Fruit fly (Drosophila melanogaster) whole organism, pupa: ENCODE results near the gene CG12075.
A peak's percentile ranks its signal among the peaks of the same experiment; 100 is the strongest.

Source experiments
- CG10348 ChIP-seq: fragments of 200-800 bp; sonication (Bioruptor generic); IDR thresholded peaks from 2 replicates; pipeline ENCODE4 v1.3.6; 2022; ENCODE audit warnings: missing biosample characterization, missing genetic modification characterization
- CG12605 ChIP-seq: fragments of 200-800 bp; sonication (Bioruptor generic); IDR thresholded peaks from 2 replicates; pipeline ENCODE4 v1.3.6; 2022; ENCODE audit warnings: missing biosample characterization, missing genetic modification characterization
- CG13204 ChIP-seq: fragments of 200-800 bp; sonication (Bioruptor generic); optimal IDR thresholded peaks from 2 replicates; lab custom pipeline; 2018; ENCODE audit warnings: missing biosample characterization, mild to moderate bottlenecking, missing genetic modification characterization, moderate library complexity
- CG14655 ChIP-seq: fragments of 200-800 bp; sonication (Bioruptor generic); optimal IDR thresholded peaks from 3 replicates; lab custom pipeline; 2017; ENCODE audit warnings: mild to moderate bottlenecking, missing biosample characterization, missing genetic modification reagents, missing genetic modification characterization
- CG15710 ChIP-seq: fragments of 200-800 bp; sonication (Bioruptor generic); optimal IDR thresholded peaks from 2 replicates; lab custom pipeline; 2018; ENCODE audit warnings: missing biosample characterization, mild to moderate bottlenecking, missing genetic modification characterization, moderate library complexity
- CG17806 ChIP-seq: fragments of 200-800 bp; sonication (Bioruptor generic); optimal IDR thresholded peaks from 2 replicates; lab custom pipeline; 2018; ENCODE audit warnings: missing biosample characterization, mild to moderate bottlenecking, missing genetic modification characterization, moderate library complexity
- CG32121 ChIP-seq: fragments of 200-800 bp; sonication (Bioruptor generic); IDR thresholded peaks from 2 replicates; pipeline ENCODE4 v1.3.6; 2022; ENCODE audit warnings: missing biosample characterization, missing genetic modification characterization
- CG34367 ChIP-seq: fragments of 200-800 bp; sonication (Bioruptor generic); optimal IDR thresholded peaks from 2 replicates; lab custom pipeline; 2018; ENCODE audit warnings: missing biosample characterization, mild to moderate bottlenecking, missing genetic modification characterization
- CG4496 ChIP-seq: fragments of 200-800 bp; sonication (Bioruptor generic); IDR thresholded peaks from 3 replicates; pipeline ENCODE4 v1.3.6; 2022; ENCODE audit warnings: missing biosample characterization, missing genetic modification characterization
- CG8159 ChIP-seq: fragments of 200-800 bp; sonication (Bioruptor generic); optimal IDR thresholded peaks from 3 replicates; lab custom pipeline; 2018; ENCODE audit warnings: missing biosample characterization, mild to moderate bottlenecking, missing genetic modification characterization, moderate library complexity
- CG8301 ChIP-seq: fragments of 200-800 bp; sonication (Bioruptor generic); optimal IDR thresholded peaks from 2 replicates; lab custom pipeline; 2018; ENCODE audit warnings: missing biosample characterization, mild to moderate bottlenecking, missing genetic modification characterization
- CG9948 ChIP-seq: fragments of 200-800 bp; sonication (Bioruptor generic); optimal IDR thresholded peaks from 2 replicates; lab custom pipeline; 2018; ENCODE audit warnings: missing biosample characterization, mild to moderate bottlenecking, missing genetic modification characterization, moderate library complexity
- D1 ChIP-seq: fragments of 200-800 bp; sonication (Bioruptor generic); optimal IDR thresholded peaks from 2 replicates; lab custom pipeline; 2018; ENCODE audit warnings: missing biosample characterization, mild to moderate bottlenecking, missing genetic modification characterization, moderate library complexity
- EcR ChIP-seq: fragments of 200-800 bp; sonication (Bioruptor generic); optimal IDR thresholded peaks from 3 replicates; lab custom pipeline; 2019; ENCODE audit warnings: missing biosample characterization, missing genetic modification characterization, mild to moderate bottlenecking, moderate library complexity, missing genetic modification reagents
- Ets98B ChIP-seq: fragments of 200-800 bp; sonication (Bioruptor generic); IDR thresholded peaks from 2 replicates; pipeline ENCODE4 v1.3.6; 2022; ENCODE audit warnings: missing biosample characterization, missing genetic modification characterization
- Pif1A ChIP-seq: fragments of 200-800 bp; sonication (Bioruptor generic); optimal IDR thresholded peaks from 3 replicates; lab custom pipeline; 2016; ENCODE audit warnings: missing biosample characterization, missing genetic modification characterization
- Pif1B ChIP-seq: fragments of 200-800 bp; sonication (Bioruptor generic); optimal IDR thresholded peaks from 3 replicates; lab custom pipeline; 2016; ENCODE audit warnings: missing biosample characterization, missing genetic modification characterization
- Snoo ChIP-seq: fragments of 200-800 bp; sonication (Bioruptor generic); optimal IDR thresholded peaks from 3 replicates; lab custom pipeline; 2017; ENCODE audit warnings: missing biosample characterization, mild to moderate bottlenecking, missing genetic modification characterization, inconsistent platforms
- fd96Ca ChIP-seq: fragments of 200-800 bp; sonication (Bioruptor generic); IDR thresholded peaks from 3 replicates; pipeline ENCODE4 v1.3.6; 2022; ENCODE audit warnings: missing biosample characterization, missing genetic modification characterization
- gl ChIP-seq: fragments of 200-800 bp; sonication (Bioruptor generic); optimal IDR thresholded peaks from 2 replicates; lab custom pipeline; 2018; ENCODE audit warnings: missing biosample characterization, mild to moderate bottlenecking, missing genetic modification characterization
- rn ChIP-seq: fragments of 200-800 bp; sonication (Bioruptor generic); IDR thresholded peaks from 2 replicates; pipeline ENCODE4 v1.3.6; 2022; ENCODE audit warnings: missing biosample characterization, missing genetic modification characterization

Gene CG12075

dm6 chrX:8831773-8832172 is 6.3 kb upstream of the CG12075 start:
- TF ChIP-seq Pif1B (GFP tag; lab: Kevin White, UChicago), result no peak
- no peak for TF ChIP-seq Pif1A
- no peak for TF ChIP-seq CG4496 (GFP tag; lab: Robert Waterston, UW)
- TF ChIP-seq CG9948 (tag; lab: Kevin White, UChicago), result no peak
- TF ChIP-seq fd96Ca (GFP tag; lab: Robert Waterston, UW), result no peak
- TF ChIP-seq gl, result no peak
- TF ChIP-seq CG15710 (tag; lab: Kevin White, UChicago), result no peak
- no peak for TF ChIP-seq CG8301 (tag; lab: Kevin White, UChicago)
- no peak for TF ChIP-seq Ets98B (GFP tag; lab: Robert Waterston, UW)
- no peak for TF ChIP-seq CG12605 (GFP tag; lab: Robert Waterston, UW)
- no peak for TF ChIP-seq Snoo (tag; lab: Kevin White, UChicago)
- TF ChIP-seq rn (GFP tag; lab: Robert Waterston, UW), result no peak
- no peak for TF ChIP-seq CG32121 (GFP tag; lab: Robert Waterston, UW)
- TF ChIP-seq CG14655 (GFP tag; lab: Kevin White, UChicago), result no peak
- no peak for TF ChIP-seq CG10348 (GFP tag; lab: Robert Waterston, UW)
- no peak for TF ChIP-seq CG8159 (tag; lab: Kevin White, UChicago)
- TF ChIP-seq D1 (tag; lab: Kevin White, UChicago), result no peak
- TF ChIP-seq CG34367 (tag; lab: Kevin White, UChicago), result no peak
- TF ChIP-seq CG13204, result no peak
- TF ChIP-seq EcR, result no peak

dm6 chrX:8835126-8835525 is 3.0 kb upstream of the CG12075 start:
- no peak for TF ChIP-seq gl
- TF ChIP-seq CG10348 (GFP tag; lab: Robert Waterston, UW), result no peak
- peak; percentile 26 for TF ChIP-seq CG14655 (GFP tag; lab: Kevin White, UChicago)
- TF ChIP-seq CG34367 (tag; lab: Kevin White, UChicago), result no peak
- 0 out of 3 replicates have a peak, but pooled peaks have one; percentile 46 for TF ChIP-seq fd96Ca (GFP tag; lab: Robert Waterston, UW)
- no peak for TF ChIP-seq Snoo (tag; lab: Kevin White, UChicago)
- peak; percentile 30; the same call in 1 of the 3 replicates for TF ChIP-seq CG4496 (GFP tag; lab: Robert Waterston, UW)
- TF ChIP-seq CG12605 (GFP tag; lab: Robert Waterston, UW), result no peak

dm6 chrX:8836566-8836965 is 1.6 kb upstream of the CG12075 start:
- no peak for TF ChIP-seq rn (GFP tag; lab: Robert Waterston, UW)
- TF ChIP-seq Pif1A, result no peak
- peak; percentile 51 for TF ChIP-seq CG8159 (tag; lab: Kevin White, UChicago)
- TF ChIP-seq CG13204, result no peak
- peak; percentile 25 for TF ChIP-seq CG14655 (GFP tag; lab: Kevin White, UChicago)
- peak; percentile 32 for TF ChIP-seq CG17806 (tag; lab: Kevin White, UChicago)
- TF ChIP-seq EcR, result no peak
- no peak for TF ChIP-seq D1 (tag; lab: Kevin White, UChicago)
- peak; percentile 27 for TF ChIP-seq CG9948 (tag; lab: Kevin White, UChicago)
- no peak for TF ChIP-seq fd96Ca (GFP tag; lab: Robert Waterston, UW)
- TF ChIP-seq CG10348 (GFP tag; lab: Robert Waterston, UW), result no peak
- no peak for TF ChIP-seq CG12605 (GFP tag; lab: Robert Waterston, UW)
- TF ChIP-seq Ets98B (GFP tag; lab: Robert Waterston, UW), result peak; percentile 6; the same call in 1 of the 2 replicates
- TF ChIP-seq CG8301 (tag; lab: Kevin White, UChicago), result peak; percentile 17
- no peak for TF ChIP-seq CG32121 (GFP tag; lab: Robert Waterston, UW)
- peak; percentile 22 for TF ChIP-seq CG34367 (tag; lab: Kevin White, UChicago)
- TF ChIP-seq CG15710 (tag; lab: Kevin White, UChicago), result peak; percentile 43
- TF ChIP-seq Snoo (tag; lab: Kevin White, UChicago), result no peak
- 0 out of 3 replicates have a peak, but pooled peaks have one; percentile 36 for TF ChIP-seq CG4496 (GFP tag; lab: Robert Waterston, UW)
- TF ChIP-seq Pif1B (GFP tag; lab: Kevin White, UChicago), result no peak
- no peak for TF ChIP-seq gl

dm6 chrX:8837184-8837583 is 939 bp upstream of the CG12075 start:
- TF ChIP-seq gl, result no peak
- TF ChIP-seq CG8301 (tag; lab: Kevin White, UChicago), result peak; percentile 34
- no peak for TF ChIP-seq EcR
- TF ChIP-seq CG10348 (GFP tag; lab: Robert Waterston, UW), result no peak
- no peak for TF ChIP-seq Snoo (tag; lab: Kevin White, UChicago)
- peak; percentile 11 for TF ChIP-seq CG17806 (tag; lab: Kevin White, UChicago)
- peak; percentile 41 for TF ChIP-seq CG14655 (GFP tag; lab: Kevin White, UChicago)
- no peak for TF ChIP-seq Pif1A
- TF ChIP-seq rn (GFP tag; lab: Robert Waterston, UW), result peak; percentile 31; the same call in 1 of the 2 replicates
- TF ChIP-seq CG34367 (tag; lab: Kevin White, UChicago), result no peak
- peak; percentile 76 for TF ChIP-seq Ets98B (GFP tag; lab: Robert Waterston, UW)
- TF ChIP-seq CG32121 (GFP tag; lab: Robert Waterston, UW), result peak; percentile 48; the same call in 1 of the 2 replicates
- no peak for TF ChIP-seq D1 (tag; lab: Kevin White, UChicago)
- no peak for TF ChIP-seq CG13204
- peak; percentile 68; the same call in 2 of the 3 replicates for TF ChIP-seq CG4496 (GFP tag; lab: Robert Waterston, UW)
- TF ChIP-seq Pif1B (GFP tag; lab: Kevin White, UChicago), result no peak
- no peak for TF ChIP-seq fd96Ca (GFP tag; lab: Robert Waterston, UW)
- peak; percentile 8 for TF ChIP-seq CG15710 (tag; lab: Kevin White, UChicago)
- TF ChIP-seq CG9948 (tag; lab: Kevin White, UChicago), result peak; percentile 19
- peak; percentile 19 for TF ChIP-seq CG8159 (tag; lab: Kevin White, UChicago)
- TF ChIP-seq CG12605 (GFP tag; lab: Robert Waterston, UW), result peak; percentile 67

dm6 chrX:8839370-8839769 is 1.2 kb downstream of the CG12075 start:
- TF ChIP-seq Pif1A (peak; percentile 56), Pif1B (GFP tag; lab: Kevin White, UChicago) (peak; percentile 50), CG14655 (GFP tag; lab: Kevin White, UChicago) (peak; percentile 87), rn (GFP tag; lab: Robert Waterston, UW) (no peak), CG15710 (tag; lab: Kevin White, UChicago) (peak; percentile 13), gl (peak; percentile 15), CG13204 (no peak), Snoo (tag; lab: Kevin White, UChicago) (no peak), CG34367 (tag; lab: Kevin White, UChicago) (peak; percentile 40), CG8159 (tag; lab: Kevin White, UChicago) (peak; percentile 46), fd96Ca (GFP tag; lab: Robert Waterston, UW) (peak; percentile 58; the same call in 1 of the 3 replicates), CG17806 (tag; lab: Kevin White, UChicago) (peak; percentile 62), Ets98B (GFP tag; lab: Robert Waterston, UW) (peak; percentile 16; the same call in 1 of the 2 replicates), CG8301 (tag; lab: Kevin White, UChicago) (peak; percentile 81), CG10348 (GFP tag; lab: Robert Waterston, UW) (no peak), CG9948 (tag; lab: Kevin White, UChicago) (peak; percentile 67), CG4496 (GFP tag; lab: Robert Waterston, UW) (peak; percentile 56; the same call in 2 of the 3 replicates), D1 (tag; lab: Kevin White, UChicago) (no peak), CG12605 (GFP tag; lab: Robert Waterston, UW) (peak; percentile 60), CG32121 (GFP tag; lab: Robert Waterston, UW) (no peak), EcR (no peak)
- TF ChIP-seq, all 21 proteins: peak for 14
